Worm (Caenorhabditis elegans): ENCODE data around the gene F39F10.3.

DNA sequence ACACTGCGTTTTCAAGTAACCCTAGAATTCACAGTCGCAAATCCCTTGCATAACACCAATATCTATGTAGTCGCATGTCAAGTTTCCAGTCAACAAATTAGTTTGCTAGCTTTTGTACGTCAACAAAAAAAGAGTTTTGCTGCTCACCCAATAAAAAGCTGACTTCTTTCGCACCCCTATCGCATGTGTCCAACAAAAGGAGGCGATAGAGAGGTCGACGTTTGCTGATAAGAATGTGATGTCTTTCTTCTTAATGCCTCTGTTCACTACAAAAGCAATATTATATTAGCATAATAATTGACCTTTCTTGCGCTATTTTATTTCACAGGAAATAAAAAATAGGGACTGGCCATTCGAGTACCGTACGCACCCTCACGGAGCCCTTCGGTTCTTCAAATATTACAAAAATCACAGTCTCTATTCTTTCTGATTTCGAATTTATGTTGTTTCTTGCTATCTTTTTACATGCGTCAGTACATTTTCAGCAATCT, 31.8 kb upstream of the F39F10.3 start, which contains the start of gene T20F7.3:
- TF ChIP-seq sea-2 (GFP tag; IDR thresholded peaks at IDR 0.05) (no peak), ccch-3 (GFP tag; optimal IDR thresholded peaks at IDR 0.05) (no peak), F49E8.2 (tag; optimal IDR thresholded peaks at IDR 0.05; ENCODE audit: insufficient read depth) (no peak), let-607 (tag; optimal IDR thresholded peaks at IDR 0.05) (no peak), snpc-4 (GFP tag; optimal IDR thresholded peaks at IDR 0.05) (no peak), snpc-4 (tag; optimal IDR thresholded peaks at IDR 0.05) (no peak), ZK185.1 (tag; optimal IDR thresholded peaks at IDR 0.05; ENCODE audit: poor library complexity, severe bottlenecking) (no peak), pha-4 (tag; optimal IDR thresholded peaks at IDR 0.05) (no peak), aptf-2 (GFP tag; conservative IDR thresholded peaks at IDR 0.05) (no peak), F52B5.7 (tag; optimal IDR thresholded peaks at IDR 0.05) (no peak), tbx-9 (tag; optimal IDR thresholded peaks at IDR 0.05; ENCODE audit: borderline replicate concordance) (no peak), hsf-1 (GFP tag; IDR thresholded peaks at IDR 0.05) (no peak)

Measured in whole organism, young adult.